Worm (Caenorhabditis elegans) whole organism, mixed stage, embryonic: ENCODE results near the gene C16D9.4.

ENCODE experiments used
- M03D4.4 ChIP-seq: sonication (generic microtip); optimal IDR thresholded peaks from 2 replicates; lab custom pipeline; 2017; ENCODE audit warnings: mild to moderate bottlenecking, missing genetic modification characterization, missing compliant biosample characterization
- blmp-1 ChIP-seq: fragments of 150-350 bp; optimal IDR thresholded peaks from 2 replicates; lab custom pipeline; 2014; ENCODE audit warnings: missing biosample characterization, missing genetic modification characterization
- ceh-39 ChIP-seq: fragments of 150-350 bp; optimal IDR thresholded peaks from 2 replicates; lab custom pipeline; 2014; ENCODE audit warnings: missing biosample characterization, missing genetic modification characterization
- ceh-43 ChIP-seq: fragments of 200-800 bp; sonication (Bioruptor generic); optimal IDR thresholded peaks from 2 replicates; lab custom pipeline; 2018; ENCODE audit warnings: mild to moderate bottlenecking, missing genetic modification characterization, moderate library complexity, missing compliant biosample characterization
- ceh-83 ChIP-seq: fragments of 200-800 bp; sonication (Bioruptor generic); optimal IDR thresholded peaks from 2 replicates; lab custom pipeline; 2018; ENCODE audit warnings: mild to moderate bottlenecking, missing genetic modification characterization, missing compliant biosample characterization
- ces-1 ChIP-seq: fragments of 150-350 bp; optimal IDR thresholded peaks from 2 replicates; lab custom pipeline; 2014; ENCODE audit warnings: missing biosample characterization, missing genetic modification reagents, missing genetic modification characterization
- drap-1 ChIP-seq: fragments of 200-800 bp; sonication (Bioruptor generic); optimal IDR thresholded peaks from 3 replicates; lab custom pipeline; 2018; ENCODE audit warnings: mild to moderate bottlenecking, missing genetic modification characterization, missing compliant biosample characterization
- elt-1 ChIP-seq: sonication (generic microtip); optimal IDR thresholded peaks from 2 replicates; lab custom pipeline; 2017; ENCODE audit warnings: missing genetic modification characterization, mild to moderate bottlenecking, missing compliant biosample characterization, antibody characterized with exemption, moderate library complexity, borderline replicate concordance; ENCODE audit not compliant: insufficient read depth
- elt-3 ChIP-seq: fragments of 150-350 bp; optimal IDR thresholded peaks from 2 replicates; lab custom pipeline; 2014; ENCODE audit warnings: missing biosample characterization, missing genetic modification characterization
- flh-1 ChIP-seq: fragments of 200-800 bp; sonication (Bioruptor generic); optimal IDR thresholded peaks from 2 replicates; lab custom pipeline; 2018; ENCODE audit warnings: mild to moderate bottlenecking, missing genetic modification characterization, moderate library complexity, missing compliant biosample characterization
- ham-2 ChIP-seq: fragments of 200-800 bp; sonication (Bioruptor generic); optimal IDR thresholded peaks from 2 replicates; lab custom pipeline; 2018; ENCODE audit warnings: mild to moderate bottlenecking, missing genetic modification characterization, missing compliant biosample characterization
- hlh-1 ChIP-seq: fragments of 150-350 bp; optimal IDR thresholded peaks from 2 replicates; lab custom pipeline; 2014; ENCODE audit warnings: missing biosample characterization, missing genetic modification reagents, missing genetic modification characterization
- lin-13 ChIP-seq: fragments of 150-350 bp; optimal IDR thresholded peaks from 2 replicates; lab custom pipeline; 2014; ENCODE audit warnings: missing biosample characterization, missing genetic modification characterization
- lin-32 ChIP-seq: fragments of 200-800 bp; sonication (Bioruptor generic); optimal IDR thresholded peaks from 2 replicates; lab custom pipeline; 2018; ENCODE audit warnings: mild to moderate bottlenecking, missing genetic modification characterization, missing compliant biosample characterization
- lsy-2 ChIP-seq: fragments of 150-350 bp; optimal IDR thresholded peaks from 2 replicates; lab custom pipeline; 2014; ENCODE audit warnings: missing biosample characterization, missing genetic modification characterization
- mab-5 ChIP-seq: fragments of 150-350 bp; optimal IDR thresholded peaks from 2 replicates; lab custom pipeline; 2014; ENCODE audit warnings: missing biosample characterization, missing genetic modification characterization
- mep-1 ChIP-seq: fragments of 150-350 bp; optimal IDR thresholded peaks from 2 replicates; lab custom pipeline; 2017; ENCODE audit warnings: missing biosample characterization, missing genetic modification reagents, missing genetic modification characterization, inconsistent platforms
- mls-2 ChIP-seq: sonication (generic microtip); optimal IDR thresholded peaks from 2 replicates; lab custom pipeline; 2016; ENCODE audit warnings: mild to moderate bottlenecking, missing genetic modification characterization, moderate library complexity, missing compliant biosample characterization
- nhr-2 ChIP-seq: fragments of 150-350 bp; optimal IDR thresholded peaks from 2 replicates; lab custom pipeline; 2014; ENCODE audit warnings: missing biosample characterization, missing genetic modification characterization
- nhr-237 ChIP-seq: fragments of 150-350 bp; optimal IDR thresholded peaks from 2 replicates; lab custom pipeline; 2014; ENCODE audit warnings: missing biosample characterization, missing genetic modification characterization
- nhr-28 ChIP-seq: fragments of 150-350 bp; optimal IDR thresholded peaks from 2 replicates; lab custom pipeline; 2014; ENCODE audit warnings: missing biosample characterization, missing genetic modification characterization
- nhr-76 ChIP-seq: sonication (generic microtip); optimal IDR thresholded peaks from 2 replicates; lab custom pipeline; 2017; ENCODE audit warnings: missing biosample characterization, missing genetic modification characterization
- pha-4 ChIP-seq: fragments of 150-350 bp; optimal IDR thresholded peaks from 2 replicates; lab custom pipeline; 2018; ENCODE audit warnings: missing biosample characterization, missing genetic modification reagents, missing genetic modification characterization
- sem-2 ChIP-seq: fragments of 200-800 bp; sonication (Bioruptor generic); optimal IDR thresholded peaks from 2 replicates; lab custom pipeline; 2018; ENCODE audit warnings: mild to moderate bottlenecking, missing genetic modification characterization, missing compliant biosample characterization
- snpc-4 ChIP-seq: fragments of 150-350 bp; optimal IDR thresholded peaks from 2 replicates; lab custom pipeline; 2014; ENCODE audit warnings: missing biosample characterization, missing genetic modification characterization
- sptf-1 ChIP-seq: sonication (generic microtip); optimal IDR thresholded peaks from 2 replicates; lab custom pipeline; 2017; ENCODE audit warnings: mild to moderate bottlenecking, missing genetic modification characterization, moderate library complexity, missing compliant biosample characterization
- unc-120 ChIP-seq: sonication (generic microtip); optimal IDR thresholded peaks from 2 replicates; lab custom pipeline; 2017; ENCODE audit warnings: missing genetic modification characterization, missing compliant biosample characterization; ENCODE audit not compliant: poor library complexity, severe bottlenecking
- unc-62 ChIP-seq: fragments of 150-350 bp; optimal IDR thresholded peaks from 2 replicates; lab custom pipeline; 2014; ENCODE audit warnings: missing biosample characterization, missing genetic modification reagents, missing genetic modification characterization
- zip-8 ChIP-seq: fragments of 150-350 bp; optimal IDR thresholded peaks from 2 replicates; lab custom pipeline; 2014; ENCODE audit warnings: missing biosample characterization, missing genetic modification characterization

The C16D9.4 gene

ce11 chrV:8223417-8223816 is 19.3 kb downstream of the C16D9.4 start:
- TF ChIP-seq sem-2: no peak
- no peak for TF ChIP-seq snpc-4 (tag; lab: Kevin White, UChicago)
- TF ChIP-seq elt-3 (tag; lab: Kevin White, UChicago): no peak
- no peak for TF ChIP-seq lsy-2
- no peak for TF ChIP-seq nhr-237 (tag; lab: Kevin White, UChicago)
- no peak for TF ChIP-seq mep-1 (tag; lab: Kevin White, UChicago)
- no peak for TF ChIP-seq ces-1
- TF ChIP-seq M03D4.4 (tag; lab: Kevin White, UChicago): no peak
- TF ChIP-seq zip-8: no peak
- TF ChIP-seq nhr-2: no peak
- TF ChIP-seq ceh-39: no peak
- no peak for TF ChIP-seq pha-4 (tag; lab: Kevin White, UChicago)
- TF ChIP-seq ceh-43 (GFP tag; lab: Kevin White, UChicago): no peak
- no peak for TF ChIP-seq nhr-28
- no peak for TF ChIP-seq elt-1
- no peak for TF ChIP-seq nhr-76
- TF ChIP-seq sptf-1 (tag; lab: Kevin White, UChicago): no peak
- TF ChIP-seq, all 35 proteins: peak for 0

DNA sequence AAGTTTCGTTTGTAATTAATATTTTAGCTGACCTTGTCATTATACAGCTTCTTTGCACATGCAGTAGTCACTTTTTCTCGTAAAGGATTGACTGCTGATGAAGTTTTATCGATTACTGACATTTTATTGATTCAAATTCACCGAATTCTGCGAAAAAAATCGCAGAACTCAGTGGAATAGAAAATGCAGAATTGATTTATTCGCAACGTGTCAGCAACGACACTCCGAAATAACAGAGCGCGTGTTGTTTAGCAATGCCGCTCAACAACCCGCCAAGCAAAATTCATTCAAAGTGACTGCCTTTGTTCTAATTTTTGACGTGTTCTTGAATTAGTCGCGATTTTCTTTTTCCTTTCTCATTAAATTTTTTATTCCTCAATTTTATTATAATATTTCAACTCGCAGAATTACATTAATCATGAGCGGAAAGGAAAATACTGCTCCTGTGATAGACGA is 21.6 kb downstream of the C16D9.4 start, which contains the start of the genes cogc-6 and air-1:
Gene cogc-6 (minus strand): TSS at position 234 of the 456 bp plus-strand sequence.
Gene air-1 (plus strand): TSS at position 406 of the 456 bp plus-strand sequence.
- no peak for TF ChIP-seq nhr-2
- TF ChIP-seq nhr-28: no peak
- TF ChIP-seq sptf-1 (tag; lab: Kevin White, UChicago): no peak
- TF ChIP-seq pha-4 (tag; lab: Kevin White, UChicago): peak; percentile 35
- TF ChIP-seq mep-1 (tag; lab: Kevin White, UChicago): peak; percentile 8

ce11 chrV:8219550-8219949 is 23.1 kb downstream of the C16D9.4 start:
- TF ChIP-seq unc-120 (tag; lab: Kevin White, UChicago): no peak
- no peak for TF ChIP-seq mls-2 (tag; lab: Kevin White, UChicago)

- TF ChIP-seq ces-1 (peak; percentile 3), nhr-2 (no peak)
These were observed 24.9 kb downstream of the C16D9.4 start, which contains the start of gene K07C11.8 for ce11 chrV:8217661-8218265. Gene K07C11.8 (minus strand): TSS chrV:8217884.

ce11 chrV:8217118-8217517 is 25.6 kb downstream of the C16D9.4 start:
- TF ChIP-seq nhr-28 (no peak), nhr-76 (no peak), M03D4.4 (tag; lab: Kevin White, UChicago) (no peak), lsy-2 (no peak), drap-1 (GFP tag; lab: Kevin White, UChicago) (no peak), ceh-83 (no peak), nhr-237 (tag; lab: Kevin White, UChicago) (no peak), hlh-1 (tag; lab: Kevin White, UChicago) (no peak), mab-5 (tag; lab: Kevin White, UChicago) (no peak), zip-8 (no peak), ces-1 (no peak), nhr-2 (no peak), lin-32 (GFP tag; lab: Kevin White, UChicago) (no peak), elt-3 (tag; lab: Kevin White, UChicago) (no peak), snpc-4 (tag; lab: Kevin White, UChicago) (no peak)
- TF ChIP-seq, all 35 proteins: peak for 0

ce11 chrV:8215158-8215557 is 27.5 kb downstream of the C16D9.4 start:
- TF ChIP-seq ceh-83 (no peak), ces-1 (no peak), elt-3 (tag; lab: Kevin White, UChicago) (no peak), lsy-2 (no peak), M03D4.4 (tag; lab: Kevin White, UChicago) (no peak), mls-2 (tag; lab: Kevin White, UChicago) (no peak), ceh-39 (no peak), mep-1 (tag; lab: Kevin White, UChicago) (no peak), pha-4 (tag; lab: Kevin White, UChicago) (no peak), nhr-28 (no peak), flh-1 (GFP tag; lab: Kevin White, UChicago) (no peak)
- TF ChIP-seq, all 35 proteins: peak for 0

ce11 chrV:8213868-8214267 is 28.8 kb downstream of the C16D9.4 start, which contains the start of gene K07C11.7:
Gene K07C11.7 (minus strand): TSS chrV:8213968.
- TF ChIP-seq nhr-237 (tag; lab: Kevin White, UChicago): no peak
- no peak for TF ChIP-seq ceh-43 (GFP tag; lab: Kevin White, UChicago)
- TF ChIP-seq pha-4 (tag; lab: Kevin White, UChicago): no peak
- TF ChIP-seq sem-2: no peak
- TF ChIP-seq flh-1 (GFP tag; lab: Kevin White, UChicago): no peak
- TF ChIP-seq mep-1 (tag; lab: Kevin White, UChicago): no peak
- TF ChIP-seq zip-8: no peak
- TF ChIP-seq elt-3 (tag; lab: Kevin White, UChicago): no peak
- no peak for TF ChIP-seq unc-62 (GFP tag; lab: Kevin White, UChicago)
- TF ChIP-seq lin-32 (GFP tag; lab: Kevin White, UChicago): no peak
- TF ChIP-seq ham-2 (GFP tag; lab: Kevin White, UChicago): no peak
- TF ChIP-seq blmp-1 (tag; lab: Kevin White, UChicago): no peak
- TF ChIP-seq lin-13 (tag; lab: Kevin White, UChicago): no peak
- no peak for TF ChIP-seq elt-1
- no peak for TF ChIP-seq mls-2 (tag; lab: Kevin White, UChicago)
- no peak for TF ChIP-seq drap-1 (GFP tag; lab: Kevin White, UChicago)
- no peak for TF ChIP-seq ceh-39
- no peak for TF ChIP-seq nhr-2
- TF ChIP-seq, all 35 proteins: peak for 0
